Fruit fly (Drosophila melanogaster): Measurements from ENCODE around the gene CG34130.
A peak's percentile ranks its signal among the peaks of the same experiment; 100 is the strongest.

Gene CG34130

DNA sequence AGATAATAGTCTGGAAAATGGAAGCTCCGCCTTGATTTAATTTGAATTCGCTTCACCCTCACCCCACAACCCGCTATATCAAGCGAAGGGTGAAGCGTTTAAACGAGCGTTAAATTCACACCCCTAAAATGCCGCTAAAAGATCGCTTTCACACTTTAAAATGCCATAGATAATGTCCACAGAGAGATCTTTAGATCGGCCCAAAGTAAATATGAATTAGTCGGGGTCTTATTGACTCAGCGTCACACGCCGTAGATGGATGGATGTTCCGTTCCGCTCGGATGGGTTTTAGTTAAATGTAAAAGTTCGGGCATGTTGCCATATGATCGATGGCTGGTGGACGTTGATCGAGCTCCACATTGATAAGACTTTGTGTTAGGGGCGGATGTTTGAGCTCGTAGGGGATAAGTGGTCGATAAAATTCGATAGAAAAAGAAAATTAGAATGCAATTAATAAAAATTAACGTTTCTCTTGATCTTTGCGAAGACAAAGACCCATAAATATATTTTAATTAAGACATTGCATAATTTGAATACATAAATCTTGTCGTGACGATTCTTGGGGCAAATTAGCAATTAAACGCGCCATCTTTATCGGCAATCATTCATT, 38.4 kb upstream of the CG34130 start (continued):
- peak; percentile 28 for TF ChIP-seq TFAM (GFP tag; optimal IDR thresholded peaks at IDR 0.05)
- TF ChIP-seq CG6272 (GFP tag; IDR thresholded peaks at IDR 0.05) = no peak
- no peak for TF ChIP-seq zen (tag; optimal IDR thresholded peaks at IDR 0.05)
- TF ChIP-seq CrebB (tag; optimal IDR thresholded peaks at IDR 0.05) = peak; percentile 87
- 0 out of 2 replicates have a peak, but pooled peaks have one; percentile 17 for TF ChIP-seq CG8765 (GFP tag; IDR thresholded peaks at IDR 0.05)
- peak; percentile 44 for TF ChIP-seq ftz-f1 (GFP tag; optimal IDR thresholded peaks at IDR 0.05)
- no peak for TF ChIP-seq Neu2 (GFP tag; optimal IDR thresholded peaks at IDR 0.05; ENCODE audit: borderline replicate concordance)
- TF ChIP-seq CG11560 (tag; IDR thresholded peaks at IDR 0.05) = peak; percentile 31; the same call in 1 of the 3 replicates
- peak; percentile 67 for TF ChIP-seq kah (GFP tag; optimal IDR thresholded peaks at IDR 0.05)
- TF ChIP-seq Hey (tag; optimal IDR thresholded peaks at IDR 0.05) = peak; percentile 85
- TF ChIP-seq sob (GFP tag; IDR thresholded peaks at IDR 0.05) = peak; percentile 90
- TF ChIP-seq Mrtf (GFP tag; IDR thresholded peaks at IDR 0.05) = peak; percentile 63; the same call in 2 of the 3 replicates
- peak; percentile 79 for TF ChIP-seq jumu (GFP tag; optimal IDR thresholded peaks at IDR 0.05)
- no peak for TF ChIP-seq mld (GFP tag; IDR thresholded peaks at IDR 0.05; ENCODE audit: partially characterized antibody)
- peak; percentile 90 for TF ChIP-seq otp (GFP tag; IDR thresholded peaks at IDR 0.05)
- peak; percentile 59 for TF ChIP-seq Taf1 (GFP tag; IDR thresholded peaks at IDR 0.05)
- TF ChIP-seq CG8388 (GFP tag; optimal IDR thresholded peaks at IDR 0.05) = peak; percentile 21
- TF ChIP-seq CG17829 (tag; optimal IDR thresholded peaks at IDR 0.05) = peak; percentile 32
- no peak for TF ChIP-seq Kr (GFP tag; optimal IDR thresholded peaks at IDR 0.05)
- TF ChIP-seq aop (GFP tag; IDR thresholded peaks at IDR 0.05) = peak; percentile 44; the same call in 1 of the 2 replicates
- peak; percentile 66 for TF ChIP-seq Jarid2 (GFP tag; optimal IDR thresholded peaks at IDR 0.05)
- TF ChIP-seq CG1792 (GFP tag; optimal IDR thresholded peaks at IDR 0.05) = peak; percentile 95
- peak; percentile 94 for TF ChIP-seq CG13123 (GFP tag; optimal IDR thresholded peaks at IDR 0.05)
- peak; percentile 65 for TF ChIP-seq CG17328 (GFP tag; IDR thresholded peaks at IDR 0.05)
- TF ChIP-seq gcm2 (GFP tag; optimal IDR thresholded peaks at IDR 0.05) = peak; percentile 73
- peak; percentile 83 for TF ChIP-seq CG1024 (GFP tag; IDR thresholded peaks at IDR 0.05)
- peak; percentile 88 for TF ChIP-seq CG1529 (GFP tag; optimal IDR thresholded peaks at IDR 0.05)
- peak; percentile 74 for TF ChIP-seq CG11723 (GFP tag; optimal IDR thresholded peaks at IDR 0.05)
- peak; percentile 90 for TF ChIP-seq CG16779 (GFP tag; IDR thresholded peaks at IDR 0.05)
- peak; percentile 74 for TF ChIP-seq psq (GFP tag; optimal IDR thresholded peaks at IDR 0.05)
- peak; percentile 77 for TF ChIP-seq danr (GFP tag; IDR thresholded peaks at IDR 0.05)
- peak; percentile 96 for TF ChIP-seq CG3407 (GFP tag; optimal IDR thresholded peaks at IDR 0.05)
- peak; percentile 77 for TF ChIP-seq nerfin-1 (tag; optimal IDR thresholded peaks at IDR 0.05)
- peak; percentile 72 for TF ChIP-seq tx (GFP tag; optimal IDR thresholded peaks at IDR 0.05)
- TF ChIP-seq Xbp1 (GFP tag; optimal IDR thresholded peaks at IDR 0.05) = peak; percentile 50
- no peak for TF ChIP-seq CG31388 (GFP tag; optimal IDR thresholded peaks at IDR 0.05)
- TF ChIP-seq CG13287 (GFP tag; IDR thresholded peaks at IDR 0.05; ENCODE audit: partially characterized antibody) = no peak
- peak; percentile 20 for TF ChIP-seq MESR4 (GFP tag; optimal IDR thresholded peaks at IDR 0.05)
- TF ChIP-seq MTF-1 (GFP tag; optimal IDR thresholded peaks at IDR 0.05; ENCODE audit: borderline replicate concordance) = peak; percentile 92
- no peak for TF ChIP-seq unc-4 (GFP tag; IDR thresholded peaks at IDR 0.05; ENCODE audit: partially characterized antibody)
- TF ChIP-seq Hr51 (GFP tag; optimal IDR thresholded peaks at IDR 0.05) = peak; percentile 25 to 91
- TF ChIP-seq jigr1 (GFP tag; IDR thresholded peaks at IDR 0.05) = no peak
- TF ChIP-seq ham (GFP tag; IDR thresholded peaks at IDR 0.05) = peak; percentile 39; the same call in 1 of the 2 replicates
- TF ChIP-seq salm (tag; optimal IDR thresholded peaks at IDR 0.05) = peak; percentile 67
- TF ChIP-seq HLHmδ (GFP tag; optimal IDR thresholded peaks at IDR 0.05) = peak; percentile 88
- peak; percentile 68 for TF ChIP-seq HLH54F (GFP tag; optimal IDR thresholded peaks at IDR 0.05)
- TF ChIP-seq Dref (GFP tag; IDR thresholded peaks at IDR 0.05) = peak; percentile 21; the same call in 1 of the 2 replicates
- peak; percentile 73 for TF ChIP-seq CG15514 (GFP tag; optimal IDR thresholded peaks at IDR 0.05)
- peak; percentile 38 for TF ChIP-seq tin (GFP tag; optimal IDR thresholded peaks at IDR 0.05)

Data from whole organism, embryonic.